Worm (Caenorhabditis elegans): ENCODE data around the gene asm-1.
A peak's percentile ranks its signal among the peaks of the same experiment; 100 is the strongest.

Gene asm-1

ce11 chrII:6883716-6884115 is 26.2 kb upstream of the asm-1 start, which contains the start of gene pmp-1:
pmp-1 (minus strand) TSS chrII:6883754.
- TF ChIP-seq ztf-26 (tag; optimal IDR thresholded peaks at IDR 0.05), result no peak
- no peak for TF ChIP-seq F33H1.4 (GFP tag; IDR thresholded peaks at IDR 0.05)
- TF ChIP-seq unc-62 (GFP tag; optimal IDR thresholded peaks at IDR 0.05), result no peak
- TF ChIP-seq T26A5.8 (tag; optimal IDR thresholded peaks at IDR 0.05), result no peak
- TF ChIP-seq pbrm-1 (GFP tag; IDR thresholded peaks at IDR 0.05), result no peak
- peak; percentile 78 for TF ChIP-seq nhr-80 (tag; optimal IDR thresholded peaks at IDR 0.05)
- TF ChIP-seq mes-4 (tag; optimal IDR thresholded peaks at IDR 0.05), result no peak
- TF ChIP-seq F37B4.10 (GFP tag; IDR thresholded peaks at IDR 0.05), result no peak
- peak; percentile 51 for TF ChIP-seq ets-4 (GFP tag; optimal IDR thresholded peaks at IDR 0.05)

- no peak for TF ChIP-seq egl-44 (GFP tag; IDR thresholded peaks at IDR 0.05)
- peak; percentile 18 for TF ChIP-seq nhr-80 (tag; optimal IDR thresholded peaks at IDR 0.05)
These were observed 25.3 kb upstream of the asm-1 start for ce11 chrII:6884568-6884967.

ce11 chrII:6887319-6888005 is 22.4 kb upstream of the asm-1 start, which contains the start of gene pmp-2:
pmp-2 (minus strand) TSS chrII:6887805.
- peak; percentile 27; the same call in 1 of the 2 replicates for TF ChIP-seq hmg-1.2 (GFP tag; IDR thresholded peaks at IDR 0.05)
- TF ChIP-seq nfya-1 (tag; optimal IDR thresholded peaks at IDR 0.05; ENCODE audit: borderline replicate concordance, insufficient read depth), result no peak
- TF ChIP-seq ceh-91 (GFP tag; IDR thresholded peaks at IDR 0.05), result no peak

- TF ChIP-seq egl-44 (GFP tag; IDR thresholded peaks at IDR 0.05) (no peak), bed-1 (GFP tag; IDR thresholded peaks at IDR 0.05) (no peak), hsf-1 (GFP tag; IDR thresholded peaks at IDR 0.05) (0 out of 2 replicates have a peak, but pooled peaks have one; percentile 19), lsl-1 (GFP tag; optimal IDR thresholded peaks at IDR 0.05) (no peak), F37B4.10 (GFP tag; IDR thresholded peaks at IDR 0.05) (no peak), nhr-80 (tag; optimal IDR thresholded peaks at IDR 0.05) (peak; percentile 39), B0336.3 (GFP tag; IDR thresholded peaks at IDR 0.05) (peak; percentile 53; the same call in 1 of the 2 replicates), repo-1 (tag; optimal IDR thresholded peaks at IDR 0.05) (peak; percentile 82), somi-1 (GFP tag; optimal IDR thresholded peaks at IDR 0.05) (peak; percentile 34), snpc-1.3 (tag; optimal IDR thresholded peaks at IDR 0.05; ENCODE audit: insufficient read depth) (no peak), xnd-1 (tag; optimal IDR thresholded peaks at IDR 0.05) (no peak), rec-8 (tag; optimal IDR thresholded peaks at IDR 0.05) (no peak), C17E4.6 (GFP tag; IDR thresholded peaks at IDR 0.05) (no peak), hlh-26 (GFP tag; conservative IDR thresholded peaks at IDR 0.05) (no peak), Y53F4B.3 (GFP tag; IDR thresholded peaks at IDR 0.05) (no peak), lin-40 (tag; optimal IDR thresholded peaks at IDR 0.05) (peak; percentile 54), dpl-1 (GFP tag; optimal IDR thresholded peaks at IDR 0.05) (no peak), F10E7.11 (tag; optimal IDR thresholded peaks at IDR 0.05) (no peak), let-607 (tag; optimal IDR thresholded peaks at IDR 0.05) (peak in 1 of 2 experiments; percentile 4), ekl-4 (GFP tag; IDR thresholded peaks at IDR 0.05) (0 out of 2 replicates have a peak, but pooled peaks have one; percentile 30), F57C9.4 (tag; optimal IDR thresholded peaks at IDR 0.05) (no peak), nfyb-1 (GFP tag; IDR thresholded peaks at IDR 0.05) (no peak), akir-1 (GFP tag; optimal IDR thresholded peaks at IDR 0.05) (no peak), unc-130 (GFP tag; optimal IDR thresholded peaks at IDR 0.05) (no peak), ztf-25 (GFP tag; IDR thresholded peaks at IDR 0.05) (no peak), tbp1 (GFP tag; optimal IDR thresholded peaks at IDR 0.05) (peak; percentile 59), cebp-1 (GFP tag; IDR thresholded peaks at IDR 0.05) (0 out of 2 replicates have a peak, but pooled peaks have one; percentile 45), cebp-1 (tag; optimal IDR thresholded peaks at IDR 0.05) (peak; percentile 82), mel-28 (tag; optimal IDR thresholded peaks at IDR 0.05; ENCODE audit: borderline replicate concordance) (no peak), hlh-12 (tag; optimal IDR thresholded peaks at IDR 0.05) (no peak), snpc-4 (GFP tag; optimal IDR thresholded peaks at IDR 0.05) (no peak), snpc-4 (tag; optimal IDR thresholded peaks at IDR 0.05) (peak in 1 of 4 experiments; percentile 7)
These were observed 21.7 kb upstream of the asm-1 start for ce11 chrII:6888211-6888610.

All from whole organism, young adult.